Fruit fly (Drosophila melanogaster): ENCODE data around the gene Socs16D.
A peak's percentile ranks its signal among the peaks of the same experiment; 100 is the strongest.

Socs16D gene

DNA sequence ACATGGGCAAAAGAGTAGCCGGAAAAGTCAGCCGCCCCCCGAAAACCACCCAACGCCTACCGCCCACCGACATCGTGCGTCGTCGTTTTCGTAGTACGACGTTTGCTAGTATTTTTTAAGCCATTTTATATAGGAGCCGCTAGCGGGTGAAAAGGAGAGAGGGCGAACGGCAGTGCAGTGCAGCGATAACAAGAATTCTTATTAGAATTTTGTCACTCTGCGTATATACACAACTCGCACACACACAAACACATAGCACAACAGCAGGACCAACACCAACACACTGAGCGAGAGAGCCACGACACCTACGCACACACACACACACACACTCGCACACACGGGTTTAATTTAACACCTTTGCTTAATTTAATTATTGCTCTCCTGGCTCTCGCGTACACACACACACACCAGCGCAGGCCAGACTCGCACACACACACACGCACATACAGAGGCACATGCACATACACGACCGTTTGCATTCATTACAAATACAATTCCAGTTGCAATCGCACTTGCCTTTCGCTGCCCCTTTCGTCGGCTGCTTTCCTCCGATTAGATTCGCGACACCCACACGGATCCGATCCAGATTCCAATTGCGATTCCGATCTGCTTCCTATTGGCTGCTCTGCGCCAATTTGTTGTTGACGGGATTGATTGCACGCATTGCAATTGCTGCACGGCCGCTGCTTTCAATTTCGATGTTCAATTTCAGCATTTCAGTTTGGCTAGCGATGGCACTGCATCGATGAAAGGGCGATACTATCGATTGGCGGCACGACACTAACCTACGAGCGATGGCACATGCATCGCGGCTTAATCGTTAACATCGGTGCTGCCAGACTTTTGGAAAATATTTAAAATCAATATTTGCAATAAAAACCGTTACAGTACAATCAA is at the start of gene Socs16D:
TSS of gene Socs16D (minus strand) at position 758 of the 897 bp plus-strand sequence.
- TF ChIP-seq gl (tag; optimal IDR thresholded peaks at IDR 0.05) (no peak), Pif1A (GFP tag; optimal IDR thresholded peaks at IDR 0.05) (no peak), Pif1B (GFP tag; optimal IDR thresholded peaks at IDR 0.05) (peak; percentile 51), CG9948 (tag; optimal IDR thresholded peaks at IDR 0.05) (no peak), CG15710 (tag; optimal IDR thresholded peaks at IDR 0.05) (no peak), CG8159 (tag; optimal IDR thresholded peaks at IDR 0.05) (no peak), CG13204 (GFP tag; optimal IDR thresholded peaks at IDR 0.05) (peak; percentile 18), EcR (GFP tag; optimal IDR thresholded peaks at IDR 0.05) (peak; percentile 20), CG4496 (GFP tag; IDR thresholded peaks at IDR 0.05) (peak; percentile 27; the same call in 2 of the 3 replicates), CG8301 (tag; optimal IDR thresholded peaks at IDR 0.05) (peak; percentile 7), D1 (tag; optimal IDR thresholded peaks at IDR 0.05) (no peak), Snoo (tag; optimal IDR thresholded peaks at IDR 0.05) (peak; percentile 43), Ets98B (GFP tag; IDR thresholded peaks at IDR 0.05) (peak; percentile 6; the same call in 1 of the 2 replicates), CG17806 (tag; optimal IDR thresholded peaks at IDR 0.05) (no peak), CG32121 (GFP tag; IDR thresholded peaks at IDR 0.05) (no peak)

DNA sequence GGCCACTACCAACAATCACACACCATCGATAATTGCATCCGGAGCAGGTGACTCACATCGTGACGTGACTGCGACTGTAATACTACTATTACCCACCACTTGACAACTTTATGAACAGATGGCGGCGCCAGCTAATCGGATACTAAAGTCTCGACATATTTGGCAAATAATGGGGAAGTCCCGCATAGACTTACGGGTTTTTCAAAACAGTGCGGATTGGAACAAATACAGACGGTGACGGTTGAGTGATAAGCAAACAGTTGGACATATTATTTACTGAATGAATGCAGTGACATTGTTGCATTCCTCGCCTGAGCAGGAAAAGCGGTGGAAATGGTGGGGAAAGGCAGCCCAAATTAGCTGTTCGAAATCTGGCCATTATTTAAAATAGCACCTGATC is 49.2 kb upstream of the Socs16D start:
- TF ChIP-seq CG14655 (GFP tag; optimal IDR thresholded peaks at IDR 0.05) (no peak), CG8159 (tag; optimal IDR thresholded peaks at IDR 0.05) (no peak), Pif1A (GFP tag; optimal IDR thresholded peaks at IDR 0.05) (no peak), CG17806 (tag; optimal IDR thresholded peaks at IDR 0.05) (no peak), D1 (tag; optimal IDR thresholded peaks at IDR 0.05) (no peak), CG15710 (tag; optimal IDR thresholded peaks at IDR 0.05) (no peak), CG10348 (GFP tag; IDR thresholded peaks at IDR 0.05) (no peak), CG12605 (GFP tag; IDR thresholded peaks at IDR 0.05) (no peak), gl (tag; optimal IDR thresholded peaks at IDR 0.05) (no peak), Pif1B (GFP tag; optimal IDR thresholded peaks at IDR 0.05) (no peak), CG32121 (GFP tag; IDR thresholded peaks at IDR 0.05) (no peak)

DNA sequence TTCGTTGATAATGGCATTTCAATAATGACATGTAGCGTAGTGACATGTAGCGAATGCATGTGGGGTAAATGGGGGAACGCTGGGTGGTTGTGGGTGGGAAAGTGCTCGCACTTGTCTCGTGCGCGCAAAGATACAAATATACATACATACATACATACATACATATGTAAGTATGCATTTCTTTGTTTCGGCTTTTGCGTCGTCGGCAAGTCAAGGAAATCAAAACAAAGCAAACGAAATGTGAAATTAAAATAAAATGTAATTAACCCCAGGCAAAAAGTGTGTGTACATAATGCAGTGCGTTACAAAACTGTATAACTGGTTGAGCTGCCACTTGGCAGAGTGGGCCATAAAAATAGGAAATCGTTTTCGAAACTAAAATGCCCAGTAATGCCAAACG is 48.3 kb upstream of the Socs16D start:
- TF ChIP-seq fd96Ca (GFP tag; IDR thresholded peaks at IDR 0.05) (no peak), Pif1A (GFP tag; optimal IDR thresholded peaks at IDR 0.05) (no peak), CG9948 (tag; optimal IDR thresholded peaks at IDR 0.05) (no peak), CG14655 (GFP tag; optimal IDR thresholded peaks at IDR 0.05) (no peak), gl (tag; optimal IDR thresholded peaks at IDR 0.05) (no peak), CG8301 (tag; optimal IDR thresholded peaks at IDR 0.05) (no peak), CG10348 (GFP tag; IDR thresholded peaks at IDR 0.05) (no peak), D1 (tag; optimal IDR thresholded peaks at IDR 0.05) (no peak), EcR (GFP tag; optimal IDR thresholded peaks at IDR 0.05) (no peak), CG34367 (tag; optimal IDR thresholded peaks at IDR 0.05) (no peak), CG15710 (tag; optimal IDR thresholded peaks at IDR 0.05) (no peak), Ets98B (GFP tag; IDR thresholded peaks at IDR 0.05) (no peak)

DNA sequence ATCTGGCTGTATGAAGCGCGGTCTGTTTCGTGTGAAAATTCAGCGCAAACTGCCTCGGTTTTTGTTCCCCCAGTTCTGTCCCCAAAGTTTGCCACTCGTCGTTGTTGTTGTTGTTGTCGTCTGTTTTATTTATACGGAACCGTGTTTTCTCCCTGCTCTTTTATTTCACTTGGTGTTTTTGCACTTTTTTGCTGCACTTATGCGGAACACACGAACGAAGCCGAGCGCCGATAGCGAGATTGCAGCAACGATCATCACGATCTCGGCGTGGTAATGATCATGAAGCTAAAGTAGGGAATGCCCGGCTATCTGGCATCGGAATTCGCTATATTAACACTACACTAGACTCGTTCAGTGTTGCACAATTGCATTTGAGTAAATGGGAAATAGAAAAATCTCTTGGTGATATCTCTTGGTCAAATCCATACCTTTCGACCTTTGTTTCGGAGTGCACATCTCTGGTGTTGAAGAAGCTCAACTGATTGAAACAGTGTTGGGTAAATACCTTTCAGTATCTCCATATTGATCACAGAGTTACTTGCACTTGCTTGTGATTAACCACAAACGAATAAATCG is 47.7 kb upstream of the Socs16D start:
- TF ChIP-seq EcR (GFP tag; optimal IDR thresholded peaks at IDR 0.05) (peak; percentile 42), CG9948 (tag; optimal IDR thresholded peaks at IDR 0.05) (no peak), fd96Ca (GFP tag; IDR thresholded peaks at IDR 0.05) (0 out of 3 replicates have a peak, but pooled peaks have one; percentile 18), Pif1B (GFP tag; optimal IDR thresholded peaks at IDR 0.05) (no peak), CG8159 (tag; optimal IDR thresholded peaks at IDR 0.05) (peak; percentile 1), CG4496 (GFP tag; IDR thresholded peaks at IDR 0.05) (peak; percentile 63; the same call in 1 of the 3 replicates), Snoo (tag; optimal IDR thresholded peaks at IDR 0.05) (peak; percentile 32), CG17806 (tag; optimal IDR thresholded peaks at IDR 0.05) (no peak), CG15710 (tag; optimal IDR thresholded peaks at IDR 0.05) (peak; percentile 7), D1 (tag; optimal IDR thresholded peaks at IDR 0.05) (no peak), CG12605 (GFP tag; IDR thresholded peaks at IDR 0.05) (peak; percentile 70), rn (GFP tag; IDR thresholded peaks at IDR 0.05) (no peak), Pif1A (GFP tag; optimal IDR thresholded peaks at IDR 0.05) (peak; percentile 30), CG14655 (GFP tag; optimal IDR thresholded peaks at IDR 0.05) (peak; percentile 55), gl (tag; optimal IDR thresholded peaks at IDR 0.05) (peak; percentile 62), CG32121 (GFP tag; IDR thresholded peaks at IDR 0.05) (no peak), CG13204 (GFP tag; optimal IDR thresholded peaks at IDR 0.05) (no peak), CG10348 (GFP tag; IDR thresholded peaks at IDR 0.05) (no peak), CG34367 (tag; optimal IDR thresholded peaks at IDR 0.05) (no peak), CG8301 (tag; optimal IDR thresholded peaks at IDR 0.05) (peak; percentile 7), Ets98B (GFP tag; IDR thresholded peaks at IDR 0.05) (no peak; the same call in 1 of the 2 replicates)

DNA sequence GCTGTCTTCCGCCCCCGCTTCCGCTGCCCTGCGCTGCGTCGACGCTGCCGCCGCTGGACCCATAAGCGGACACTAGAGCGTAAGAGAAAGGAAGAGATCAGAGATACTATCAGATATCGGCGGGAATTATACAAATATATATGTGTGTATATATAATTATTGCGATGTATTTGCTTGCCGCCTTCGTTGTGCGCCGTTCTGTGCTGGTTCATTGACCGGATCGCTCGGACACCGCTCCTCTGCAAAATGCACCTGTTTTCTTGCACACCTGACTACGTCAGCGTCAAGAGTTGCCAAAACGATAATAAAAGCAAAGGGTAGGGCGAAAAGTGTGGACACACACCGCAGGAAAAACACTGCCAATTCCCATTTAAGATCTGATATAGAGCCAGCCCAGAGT is 46.0 kb upstream of the Socs16D start:
- TF ChIP-seq CG12605 (GFP tag; IDR thresholded peaks at IDR 0.05): no peak
- peak; percentile 73 for TF ChIP-seq EcR (GFP tag; optimal IDR thresholded peaks at IDR 0.05)
- no peak for TF ChIP-seq Ets98B (GFP tag; IDR thresholded peaks at IDR 0.05)

DNA sequence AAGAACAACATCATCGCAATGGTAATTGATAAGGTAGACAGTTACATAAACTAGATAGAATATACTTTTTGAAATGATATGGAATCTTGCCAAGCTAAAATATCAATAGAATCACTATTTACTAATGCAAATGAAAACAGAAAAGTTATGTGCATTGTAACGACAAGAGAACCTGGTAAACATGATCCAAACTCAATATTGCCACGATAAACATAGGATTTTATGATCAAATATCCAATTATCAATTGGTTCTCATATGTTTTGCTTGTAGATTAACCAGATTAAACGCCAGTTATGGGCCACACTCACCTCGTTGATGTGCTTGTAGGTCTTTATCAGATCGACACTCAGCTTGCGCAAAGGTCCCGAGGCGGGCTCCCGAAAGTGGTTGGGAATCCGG is 44.9 kb upstream of the Socs16D start:
- no peak for TF ChIP-seq CG13204 (GFP tag; optimal IDR thresholded peaks at IDR 0.05)
- TF ChIP-seq D1 (tag; optimal IDR thresholded peaks at IDR 0.05): no peak
- no peak for TF ChIP-seq CG17806 (tag; optimal IDR thresholded peaks at IDR 0.05)
- TF ChIP-seq CG12605 (GFP tag; IDR thresholded peaks at IDR 0.05): no peak
- TF ChIP-seq CG9948 (tag; optimal IDR thresholded peaks at IDR 0.05): no peak
- no peak for TF ChIP-seq CG10348 (GFP tag; IDR thresholded peaks at IDR 0.05)
- TF ChIP-seq fd96Ca (GFP tag; IDR thresholded peaks at IDR 0.05): no peak
- no peak for TF ChIP-seq CG15710 (tag; optimal IDR thresholded peaks at IDR 0.05)
- no peak for TF ChIP-seq CG8301 (tag; optimal IDR thresholded peaks at IDR 0.05)
- TF ChIP-seq Snoo (tag; optimal IDR thresholded peaks at IDR 0.05): no peak
- TF ChIP-seq Pif1A (GFP tag; optimal IDR thresholded peaks at IDR 0.05): no peak
- TF ChIP-seq rn (GFP tag; IDR thresholded peaks at IDR 0.05): no peak
- no peak for TF ChIP-seq CG14655 (GFP tag; optimal IDR thresholded peaks at IDR 0.05)
- no peak for TF ChIP-seq CG8159 (tag; optimal IDR thresholded peaks at IDR 0.05)
- TF ChIP-seq Ets98B (GFP tag; IDR thresholded peaks at IDR 0.05): no peak
- no peak for TF ChIP-seq Pif1B (GFP tag; optimal IDR thresholded peaks at IDR 0.05)
- TF ChIP-seq CG4496 (GFP tag; IDR thresholded peaks at IDR 0.05): no peak

All from whole organism, pupa.